Worm (Caenorhabditis elegans) whole organism, L4 larva: ENCODE measurements around the gene srh-236.

Source experiments
- F10B5.3 ChIP-seq: sonication (generic microtip); optimal IDR thresholded peaks from 2 replicates; lab custom pipeline; 2016; ENCODE audit warnings: mild to moderate bottlenecking, missing genetic modification characterization, missing compliant biosample characterization
- F49E8.2 ChIP-seq: sonication (generic microtip); optimal IDR thresholded peaks from 2 replicates; lab custom pipeline; 2016; ENCODE audit warnings: missing compliant biosample characterization, mild to moderate bottlenecking, missing genetic modification characterization, borderline replicate concordance
- Y105C5A.15 ChIP-seq: fragments of 200-800 bp; sonication (Bioruptor generic); IDR thresholded peaks from 2 replicates; pipeline ENCODE4 v1.3.6; 2022; ENCODE audit warnings: missing genetic modification characterization, missing compliant biosample characterization
- Y48G9A.11 ChIP-seq: fragments of 200-800 bp; sonication (Bioruptor generic); IDR thresholded peaks from 2 replicates; pipeline ENCODE4 v1.3.6; 2022; ENCODE audit warnings: missing genetic modification reagents, missing genetic modification characterization, missing compliant biosample characterization
- ceh-20 ChIP-seq: fragments of 200-800 bp; sonication (Bioruptor generic); IDR thresholded peaks from 2 replicates; pipeline ENCODE4 v1.3.6; 2022; ENCODE audit warnings: missing genetic modification reagents, missing genetic modification characterization, missing compliant biosample characterization
- ceh-28 ChIP-seq: fragments of 150-350 bp; optimal IDR thresholded peaks from 2 replicates; lab custom pipeline; 2014; ENCODE audit warnings: missing biosample characterization, missing genetic modification reagents, missing genetic modification characterization
- ceh-32 ChIP-seq: sonication (generic microtip); optimal IDR thresholded peaks from 2 replicates; lab custom pipeline; 2016; ENCODE audit warnings: mild to moderate bottlenecking, missing genetic modification characterization, missing compliant biosample characterization; ENCODE audit not compliant: poor library complexity
- ceh-44 ChIP-seq: fragments of 200-800 bp; sonication (Bioruptor generic); IDR thresholded peaks from 2 replicates; pipeline ENCODE4 v1.3.6; 2022; ENCODE audit warnings: missing genetic modification reagents, missing genetic modification characterization, missing compliant biosample characterization
- ceh-62 ChIP-seq: sonication (generic microtip); optimal IDR thresholded peaks from 2 replicates; lab custom pipeline; 2017; ENCODE audit warnings: missing biosample characterization, missing genetic modification characterization
- ceh-82 ChIP-seq: sonication (generic microtip); optimal IDR thresholded peaks from 2 replicates; lab custom pipeline; 2017; ENCODE audit warnings: missing biosample characterization, missing genetic modification characterization
- cey-2 ChIP-seq: sonication (generic microtip); optimal IDR thresholded peaks from 3 replicates; lab custom pipeline; 2017; ENCODE audit warnings: missing genetic modification characterization, mild to moderate bottlenecking, missing compliant biosample characterization, antibody characterized with exemption, borderline replicate concordance; ENCODE audit not compliant: insufficient read depth
- daf-12 ChIP-seq: fragments of 150-350 bp; optimal IDR thresholded peaks from 2 replicates; lab custom pipeline; 2014; ENCODE audit warnings: missing biosample characterization, missing genetic modification reagents, missing genetic modification characterization
- dmd-8 ChIP-seq: fragments of 200-800 bp; sonication (Bioruptor generic); IDR thresholded peaks from 2 replicates; pipeline ENCODE4 v1.3.6; 2022; ENCODE audit warnings: missing genetic modification characterization, missing compliant biosample characterization
- dve-1 ChIP-seq: sonication (generic microtip); optimal IDR thresholded peaks from 2 replicates; lab custom pipeline; 2017; ENCODE audit warnings: antibody characterized with exemption, mild to moderate bottlenecking, missing genetic modification characterization, missing compliant biosample characterization; ENCODE audit not compliant: insufficient read depth
- egl-43 ChIP-seq: fragments of 200-800 bp; sonication (Bioruptor generic); IDR thresholded peaks from 2 replicates; pipeline ENCODE4 v1.3.6; 2022; ENCODE audit warnings: missing genetic modification reagents, missing genetic modification characterization, missing compliant biosample characterization
- hif-1 ChIP-seq, 2 experiments: sonication (generic microtip); optimal IDR thresholded peaks; 2 replicates each; lab custom pipeline; 2016 to 2017; ENCODE audit warnings: missing compliant biosample characterization in 2 of 2, missing genetic modification characterization in 2 of 2, missing genetic modification reagents in 2 of 2, missing genotype in 2 of 2, mild to moderate bottlenecking in 1 of 2
- hlh-11 ChIP-seq: fragments of 200-800 bp; sonication (Bioruptor generic); optimal IDR thresholded peaks from 2 replicates; lab custom pipeline; 2018; ENCODE audit warnings: mild to moderate bottlenecking, missing genetic modification characterization, missing compliant biosample characterization
- jun-1 ChIP-seq: fragments of 150-350 bp; optimal IDR thresholded peaks from 2 replicates; lab custom pipeline; 2014; ENCODE audit warnings: missing biosample characterization, missing genetic modification reagents, missing genetic modification characterization
- lin-1 ChIP-seq: fragments of 200-800 bp; sonication (Bioruptor generic); IDR thresholded peaks from 2 replicates; pipeline ENCODE4 v1.3.6; 2022; ENCODE audit warnings: missing genetic modification reagents, missing genetic modification characterization, missing compliant biosample characterization
- lin-13 ChIP-seq: fragments of 150-350 bp; optimal IDR thresholded peaks from 2 replicates; lab custom pipeline; 2014; ENCODE audit warnings: missing biosample characterization, missing genetic modification reagents, missing genetic modification characterization
- lin-39 ChIP-seq: fragments of 150-350 bp; optimal IDR thresholded peaks from 2 replicates; lab custom pipeline; 2014; ENCODE audit warnings: missing biosample characterization, missing genetic modification reagents, missing genetic modification characterization
- lir-3 ChIP-seq: sonication (generic microtip); optimal IDR thresholded peaks from 2 replicates; lab custom pipeline; 2016; ENCODE audit warnings: mild to moderate bottlenecking, missing genetic modification characterization, missing compliant biosample characterization
- lsy-2 ChIP-seq, 2 experiments: fragments of 150-350 bp in 1 of 2; sonication (generic microtip) in 1 of 2; optimal IDR thresholded peaks; 2 replicates each; lab custom pipeline; 2014 to 2017; ENCODE audit warnings: missing biosample characterization in 2 of 2, missing genetic modification characterization in 2 of 2
- mxl-2 ChIP-seq: fragments of 200-800 bp; sonication (Bioruptor generic); conservative IDR thresholded peaks from 2 replicates; pipeline ENCODE4 v1.3.6; 2022; ENCODE audit warnings: missing genetic modification reagents, missing genetic modification characterization, missing compliant biosample characterization
- nhr-10 ChIP-seq: fragments of 150-350 bp; optimal IDR thresholded peaks from 2 replicates; lab custom pipeline; 2014; ENCODE audit warnings: missing biosample characterization, missing genetic modification characterization
- nhr-102 ChIP-seq: sonication (generic microtip); optimal IDR thresholded peaks from 2 replicates; lab custom pipeline; 2016; ENCODE audit warnings: mild to moderate bottlenecking, missing genetic modification characterization, moderate library complexity, missing compliant biosample characterization
- nhr-28 ChIP-seq: fragments of 150-350 bp; optimal IDR thresholded peaks from 2 replicates; lab custom pipeline; 2014; ENCODE audit warnings: missing biosample characterization, missing genetic modification characterization
- nhr-42 ChIP-seq: fragments of 200-800 bp; sonication (Bioruptor generic); IDR thresholded peaks from 2 replicates; pipeline ENCODE4 v1.3.6; 2022; ENCODE audit warnings: missing genetic modification characterization, missing compliant biosample characterization
- nhr-48 ChIP-seq: sonication (generic microtip); optimal IDR thresholded peaks from 2 replicates; lab custom pipeline; 2016; ENCODE audit warnings: mild to moderate bottlenecking, missing genetic modification characterization, missing compliant biosample characterization
- nhr-6 ChIP-seq: fragments of 150-350 bp; optimal IDR thresholded peaks from 2 replicates; lab custom pipeline; 2014; ENCODE audit warnings: missing biosample characterization, missing genetic modification characterization
- nhr-77 ChIP-seq: fragments of 150-350 bp; optimal IDR thresholded peaks from 2 replicates; lab custom pipeline; 2014; ENCODE audit warnings: missing biosample characterization, missing genetic modification characterization
- pha-4 ChIP-seq, 2 experiments: fragments of 150-350 bp in 1 of 2; fragments of 200-800 bp in 1 of 2; sonication (Bioruptor generic) in 1 of 2; IDR thresholded peaks in 1 of 2; optimal IDR thresholded peaks in 1 of 2; 2 replicates each; pipeline versions ENCODE4 v1.3.6 to Lab custom; 2014 to 2022; ENCODE audit warnings: missing genetic modification characterization in 2 of 2, missing genetic modification reagents in 2 of 2, missing biosample characterization in 1 of 2, missing compliant biosample characterization in 1 of 2
- php-3 ChIP-seq: fragments of 200-800 bp; sonication (Bioruptor generic); IDR thresholded peaks from 2 replicates; pipeline ENCODE4 v1.3.6; 2022; ENCODE audit warnings: missing genetic modification reagents, missing genetic modification characterization, missing compliant biosample characterization
- saeg-2 ChIP-seq: fragments of 200-800 bp; sonication (Bioruptor generic); IDR thresholded peaks from 2 replicates; pipeline ENCODE4 v1.3.6; 2022; ENCODE audit warnings: missing genetic modification reagents, missing genetic modification characterization, missing compliant biosample characterization
- sdz-12 ChIP-seq: fragments of 200-800 bp; sonication (Bioruptor generic); optimal IDR thresholded peaks from 2 replicates; lab custom pipeline; 2018; ENCODE audit warnings: mild to moderate bottlenecking, missing genetic modification characterization, missing compliant biosample characterization
- set-16 ChIP-seq: fragments of 200-800 bp; sonication (Bioruptor generic); IDR thresholded peaks from 2 replicates; pipeline ENCODE4 v1.3.6; 2022; ENCODE audit warnings: missing genetic modification reagents, missing genetic modification characterization, missing compliant biosample characterization
- snpc-1.2 ChIP-seq: fragments of 200-800 bp; sonication (Bioruptor generic); IDR thresholded peaks from 2 replicates; pipeline ENCODE4 v1.3.6; 2022; ENCODE audit warnings: missing genetic modification reagents, missing genetic modification characterization, missing compliant biosample characterization
- tag-97 ChIP-seq: fragments of 200-800 bp; sonication (Bioruptor generic); IDR thresholded peaks from 2 replicates; pipeline ENCODE4 v1.3.6; 2022; ENCODE audit warnings: missing genetic modification characterization, missing compliant biosample characterization
- tra-1 ChIP-seq: fragments of 200-800 bp; sonication (Bioruptor generic); IDR thresholded peaks from 2 replicates; pipeline ENCODE4 v1.3.6; 2022; ENCODE audit warnings: missing genetic modification reagents, missing genetic modification characterization, missing compliant biosample characterization
- unc-62 ChIP-seq, 3 experiments: fragments of 150-350 bp in 1 of 3; sonication (generic microtip); optimal IDR thresholded peaks in 2 of 3; peaks in 1 of 3; 1 replicate in 1 of 3; 2 replicates in 2 of 3; lab custom pipeline; 2014 to 2017; ENCODE audit warnings: missing biosample characterization in 3 of 3, missing genetic modification characterization in 3 of 3, missing genetic modification reagents in 3 of 3, missing genotype in 1 of 3
- zfp-3 ChIP-seq: fragments of 200-800 bp; sonication (Bioruptor generic); conservative IDR thresholded peaks from 2 replicates; pipeline ENCODE4 v1.3.6; 2022; ENCODE audit warnings: missing genetic modification reagents, missing genetic modification characterization, missing compliant biosample characterization

srh-236 gene

DNA sequence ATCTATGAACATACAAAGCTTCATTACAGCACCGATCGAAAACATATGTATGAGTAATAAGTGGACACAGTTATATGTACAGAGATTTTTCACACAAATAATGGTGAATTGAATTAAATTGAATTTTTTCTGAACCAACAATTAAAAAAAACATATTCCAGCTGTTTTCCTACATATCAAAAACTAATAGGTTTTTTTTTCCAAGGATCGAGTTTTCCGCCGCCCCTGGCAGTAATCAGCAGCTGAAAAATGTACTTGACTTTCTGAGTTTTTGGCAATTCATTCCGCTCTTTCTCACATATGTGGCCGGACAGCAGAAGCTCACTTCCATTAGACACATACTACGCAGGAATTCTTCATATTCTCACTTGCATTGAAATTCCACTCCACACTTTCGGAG, 33.4 kb downstream of the srh-236 start, which contains the start of gene srh-174:
srh-174 (plus strand) TSS at position 301 of the 400 bp plus-strand sequence.
- TF ChIP-seq lin-39 (tag; lab: Kevin White, UChicago) (no peak), dmd-8 (GFP tag; lab: Robert Waterston, UW) (no peak)
- TF ChIP-seq, all 104 proteins: peak for 0

DNA sequence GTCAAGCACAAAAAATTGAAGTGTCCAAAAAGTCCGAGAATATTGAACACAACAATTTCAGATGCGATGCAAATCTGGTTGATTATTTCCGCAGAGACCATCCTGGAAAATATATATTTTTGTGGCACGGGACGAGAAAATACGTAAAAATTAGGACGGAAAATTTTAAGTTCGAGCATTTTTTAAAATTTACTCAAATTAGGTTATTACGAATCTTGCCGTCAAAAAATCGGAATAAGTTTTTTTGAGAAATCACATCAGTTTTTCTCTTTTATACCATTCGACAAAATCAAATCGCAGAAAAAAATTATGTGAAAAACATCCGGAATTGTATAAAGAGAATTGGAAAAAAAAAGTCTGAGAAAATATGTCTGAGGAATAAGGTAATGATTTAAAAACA, 33.9 kb downstream of the srh-236 start, which contains the start of gene srsx-1:
srsx-1 (minus strand) TSS at position 101 of the 400 bp plus-strand sequence.
- TF ChIP-seq ceh-32 (tag; lab: Kevin White, UChicago): no peak
- TF ChIP-seq nhr-102 (tag; lab: Kevin White, UChicago): no peak
- TF ChIP-seq jun-1 (tag; lab: Kevin White, UChicago): no peak
- TF ChIP-seq unc-62 (GFP tag; optimal IDR thresholded peaks at IDR 0.05 in 1 of 2; lab: Kevin White, UChicago): no peak
- TF ChIP-seq unc-62 (tag; optimal IDR thresholded peaks at IDR 0.05; lab: Kevin White, UChicago): no peak
- TF ChIP-seq ceh-44 (GFP tag; lab: Robert Waterston, UW): no peak
- no peak for TF ChIP-seq tag-97 (GFP tag; lab: Robert Waterston, UW)
- TF ChIP-seq nhr-28 (tag; lab: Kevin White, UChicago): no peak
- TF ChIP-seq pha-4 (GFP tag; IDR thresholded peaks at IDR 0.05; lab: Robert Waterston, UW): no peak
- TF ChIP-seq pha-4 (tag; optimal IDR thresholded peaks at IDR 0.05; lab: Kevin White, UChicago): no peak
- no peak for TF ChIP-seq lsy-2 (tag; optimal IDR thresholded peaks at IDR 0.05; lab: Kevin White, UChicago)
- TF ChIP-seq ceh-20 (GFP tag; lab: Robert Waterston, UW): no peak
- no peak for TF ChIP-seq sdz-12 (GFP tag; lab: Kevin White, UChicago)
- TF ChIP-seq egl-43 (GFP tag; lab: Robert Waterston, UW): no peak
- TF ChIP-seq nhr-77 (tag; lab: Kevin White, UChicago): no peak
- TF ChIP-seq nhr-42 (GFP tag; lab: Robert Waterston, UW): no peak
- no peak for TF ChIP-seq set-16
- no peak for TF ChIP-seq F10B5.3 (tag; lab: Kevin White, UChicago)
- TF ChIP-seq php-3 (GFP tag; lab: Robert Waterston, UW): no peak
- no peak for TF ChIP-seq tra-1 (GFP tag; lab: Robert Waterston, UW)
- no peak for TF ChIP-seq ceh-82 (tag; lab: Kevin White, UChicago)
- TF ChIP-seq lir-3 (tag; lab: Kevin White, UChicago): no peak

DNA sequence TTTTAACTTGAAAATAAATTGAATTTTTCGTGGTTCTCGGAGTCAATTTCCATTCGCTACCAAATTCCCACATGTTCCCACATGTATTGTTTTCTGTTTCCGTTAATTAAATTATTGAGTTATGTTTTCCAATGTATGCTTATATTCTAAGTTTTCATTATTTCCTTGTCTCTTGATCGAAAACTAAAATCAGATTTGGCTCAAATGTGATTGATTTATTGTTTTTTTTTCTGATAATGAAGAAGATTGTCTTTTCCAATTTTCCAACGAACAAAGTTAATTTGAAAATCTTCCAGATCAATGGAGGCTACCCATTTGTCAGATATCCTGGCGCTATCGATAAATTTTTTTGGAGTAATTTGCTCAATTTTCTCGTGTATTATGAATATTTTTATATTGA, 38.1 kb downstream of the srh-236 start, which contains the start of gene srbc-25:
srbc-25 (plus strand) TSS at position 301 of the 400 bp plus-strand sequence.
- TF ChIP-seq Y105C5A.15 (GFP tag; lab: Robert Waterston, UW) (no peak), hif-1 (tag; optimal IDR thresholded peaks at IDR 0.05; lab: Kevin White, UChicago) (no peak), lin-13 (GFP tag; lab: Kevin White, UChicago) (no peak), sdz-12 (GFP tag; lab: Kevin White, UChicago) (no peak), ceh-62 (tag; lab: Kevin White, UChicago) (no peak), saeg-2 (GFP tag; lab: Robert Waterston, UW) (no peak), jun-1 (tag; lab: Kevin White, UChicago) (no peak), cey-2 (tag; lab: Kevin White, UChicago) (no peak), nhr-6 (no peak), nhr-48 (tag; lab: Kevin White, UChicago) (no peak)

DNA sequence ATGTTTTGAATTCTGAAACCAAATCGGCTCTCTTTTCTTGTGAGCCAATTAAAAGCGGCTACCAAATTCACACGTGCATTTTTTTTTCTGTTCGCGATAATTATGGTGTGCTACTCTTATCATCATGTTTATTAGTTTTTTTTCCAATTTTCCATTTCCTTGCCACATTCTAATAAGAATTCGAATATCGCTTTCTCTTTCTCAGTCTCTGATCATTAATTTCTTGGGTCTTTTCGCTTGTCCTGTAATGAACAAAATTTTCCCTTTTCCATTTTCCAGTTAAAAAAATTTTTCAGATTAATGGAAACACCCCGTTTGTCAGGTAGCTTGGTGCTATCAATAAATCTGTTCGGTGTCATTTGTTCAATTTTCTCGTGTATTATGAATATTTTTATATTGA, 40.3 kb downstream of the srh-236 start, which contains the start of gene srbc-26:
srbc-26 (plus strand) TSS at position 301 of the 400 bp plus-strand sequence.
- TF ChIP-seq Y48G9A.11 (GFP tag; lab: Robert Waterston, UW): no peak

DNA sequence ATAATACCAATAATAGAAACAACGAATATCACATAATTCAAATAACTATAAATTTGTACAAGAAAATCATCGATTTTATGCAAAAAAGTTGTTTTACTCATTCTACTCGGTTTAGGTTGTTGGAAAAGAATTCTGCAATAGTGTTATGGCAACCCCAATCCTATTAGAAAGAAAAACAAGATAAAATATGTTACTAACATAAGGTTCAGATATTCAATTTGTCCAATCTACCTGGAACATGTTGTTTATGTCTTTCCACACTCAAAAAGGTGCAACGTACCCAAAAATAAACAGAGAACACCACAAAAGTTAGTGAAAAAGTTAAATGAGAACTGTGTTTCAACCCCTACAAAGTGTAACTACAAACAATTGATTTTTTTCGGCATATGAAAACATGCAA, 41.0 kb downstream of the srh-236 start, which contains the start of gene srw-51:
srw-51 (minus strand) TSS at position 101 of the 400 bp plus-strand sequence.
- no peak for TF ChIP-seq dve-1 (tag; lab: Kevin White, UChicago)
- TF ChIP-seq lin-39 (tag; lab: Kevin White, UChicago): no peak
- TF ChIP-seq ceh-28 (tag; lab: Kevin White, UChicago): no peak
- TF ChIP-seq lsy-2 (tag; optimal IDR thresholded peaks at IDR 0.05; lab: Kevin White, UChicago): no peak
- no peak for TF ChIP-seq mxl-2
- no peak for TF ChIP-seq hlh-11 (tag; lab: Kevin White, UChicago)
- TF ChIP-seq lir-3 (tag; lab: Kevin White, UChicago): no peak
- no peak for TF ChIP-seq F49E8.2 (tag; lab: Kevin White, UChicago)
- TF ChIP-seq daf-12 (tag; lab: Kevin White, UChicago): no peak
- TF ChIP-seq zfp-3: no peak
- no peak for TF ChIP-seq unc-62 (GFP tag; optimal IDR thresholded peaks at IDR 0.05 in 1 of 2; lab: Kevin White, UChicago)
- TF ChIP-seq unc-62 (tag; optimal IDR thresholded peaks at IDR 0.05; lab: Kevin White, UChicago): no peak
- TF ChIP-seq lin-1: no peak
- no peak for TF ChIP-seq snpc-1.2 (GFP tag; lab: Robert Waterston, UW)
- no peak for TF ChIP-seq nhr-10 (tag; lab: Kevin White, UChicago)
